Fruit fly (Drosophila melanogaster) whole organism, embryonic: Measurements from ENCODE around the gene CG7386.

Experiments used
- Adf1 ChIP-seq: fragments of 200-800 bp; sonication (Bioruptor generic); IDR thresholded peaks from 2 replicates; pipeline ENCODE4 v1.3.6; 2022; ENCODE audit warnings: missing biosample characterization, missing genetic modification characterization
- Bgb ChIP-seq: fragments of 200-800 bp; sonication (Bioruptor generic); IDR thresholded peaks from 2 replicates; pipeline ENCODE4 v1.3.6; 2022; ENCODE audit warnings: missing biosample characterization, missing genetic modification characterization; ENCODE audit not compliant: partially characterized antibody
- BtbVII ChIP-seq: fragments of 200-800 bp; sonication (Bioruptor generic); optimal IDR thresholded peaks from 3 replicates; lab custom pipeline; 2017; ENCODE audit warnings: missing biosample characterization, mild to moderate bottlenecking, missing genetic modification characterization
- CG10543 ChIP-seq: fragments of 200-800 bp; sonication (Bioruptor generic); optimal IDR thresholded peaks from 3 replicates; lab custom pipeline; 2017; ENCODE audit warnings: missing biosample characterization, mild to moderate bottlenecking, missing genetic modification characterization, moderate library complexity
- CG11560 ChIP-seq: fragments of 200-800 bp; sonication (Bioruptor generic); IDR thresholded peaks from 3 replicates; pipeline ENCODE4 v1.3.6; 2022; ENCODE audit warnings: missing biosample characterization, missing genetic modification characterization
- CG13287 ChIP-seq: fragments of 200-800 bp; sonication (Bioruptor generic); IDR thresholded peaks from 2 replicates; pipeline ENCODE4 v1.3.6; 2022; ENCODE audit warnings: missing biosample characterization, missing genetic modification characterization; ENCODE audit not compliant: partially characterized antibody
- CG13894 ChIP-seq: fragments of 200-800 bp; sonication (Bioruptor generic); optimal IDR thresholded peaks from 3 replicates; lab custom pipeline; 2018; ENCODE audit warnings: missing biosample characterization, mild to moderate bottlenecking, missing genetic modification characterization, moderate library complexity
- CG14965 ChIP-seq: fragments of 200-800 bp; sonication (Bioruptor generic); optimal IDR thresholded peaks from 2 replicates; lab custom pipeline; 2016; ENCODE audit warnings: missing biosample characterization, missing genetic modification characterization, borderline replicate concordance
- CG15011 ChIP-seq: fragments of 200-800 bp; sonication (Bioruptor generic); optimal IDR thresholded peaks from 3 replicates; lab custom pipeline; 2018; ENCODE audit warnings: missing biosample characterization, mild to moderate bottlenecking, missing genetic modification characterization
- CG15479 ChIP-seq: fragments of 200-800 bp; sonication (Bioruptor generic); optimal IDR thresholded peaks from 3 replicates; lab custom pipeline; 2019; ENCODE audit warnings: missing biosample characterization, mild to moderate bottlenecking, missing genetic modification characterization, moderate library complexity
- CG18764 ChIP-seq: fragments of 200-800 bp; sonication (Bioruptor generic); optimal IDR thresholded peaks from 3 replicates; lab custom pipeline; 2016; ENCODE audit warnings: missing biosample characterization, missing genetic modification characterization
- CG2678 ChIP-seq: fragments of 200-800 bp; sonication (Bioruptor generic); optimal IDR thresholded peaks from 3 replicates; lab custom pipeline; 2019; ENCODE audit warnings: missing biosample characterization, mild to moderate bottlenecking, missing genetic modification characterization, moderate library complexity
- CG2712 ChIP-seq: fragments of 200-800 bp; optimal IDR thresholded peaks from 3 replicates; lab custom pipeline; 2019; ENCODE audit warnings: missing biosample characterization, mild to moderate bottlenecking, missing genetic modification characterization, moderate library complexity
- CG30020 ChIP-seq: fragments of 200-800 bp; optimal IDR thresholded peaks from 2 replicates; lab custom pipeline; 2019; ENCODE audit warnings: missing biosample characterization, mild to moderate bottlenecking, missing genetic modification characterization, moderate library complexity
- CG33557 ChIP-seq: fragments of 200-800 bp; sonication (Bioruptor generic); optimal IDR thresholded peaks from 2 replicates; lab custom pipeline; 2019; ENCODE audit warnings: missing biosample characterization, mild to moderate bottlenecking, missing genetic modification characterization, moderate library complexity
- CG3726 ChIP-seq: fragments of 200-800 bp; sonication (Bioruptor generic); IDR thresholded peaks from 3 replicates; pipeline ENCODE4, ENCODE4 v1.3.6; 2022; ENCODE audit warnings: missing biosample characterization, missing genetic modification characterization
- CG9932 ChIP-seq: fragments of 200-800 bp; sonication (Bioruptor generic); IDR thresholded peaks from 2 replicates; pipeline ENCODE4 v1.3.6; 2022; ENCODE audit warnings: missing biosample characterization, missing genetic modification characterization
- D ChIP-seq, 2 experiments: fragments of 200-800 bp in 1 of 2; fragments of >200 bp in 1 of 2; sonication (Bioruptor generic) in 1 of 2; optimal IDR thresholded peaks; 2 replicates in 1 of 2; 3 replicates in 1 of 2; lab custom pipeline; 2017; ENCODE audit warnings: mild to moderate bottlenecking in 1 of 2, missing biosample characterization in 1 of 2, missing genetic modification characterization in 1 of 2, missing genetic modification reagents in 1 of 2
- Dip3 ChIP-seq: fragments of 200-800 bp; sonication (Bioruptor generic); optimal IDR thresholded peaks from 3 replicates; lab custom pipeline; 2016; ENCODE audit warnings: missing biosample characterization, missing genetic modification characterization
- Doc2 ChIP-seq: fragments of 200-800 bp; sonication (Bioruptor generic); IDR thresholded peaks from 2 replicates; pipeline ENCODE4 v1.3.6; 2022; ENCODE audit warnings: missing biosample characterization, missing genetic modification characterization
- HLH54F ChIP-seq: fragments of 200-800 bp; sonication (Bioruptor generic); optimal IDR thresholded peaks from 3 replicates; lab custom pipeline; 2016; ENCODE audit warnings: missing biosample characterization, missing genetic modification characterization
- Hand ChIP-seq: fragments of 200-800 bp; sonication (Bioruptor generic); optimal IDR thresholded peaks from 2 replicates; lab custom pipeline; 2017; ENCODE audit warnings: mild to moderate bottlenecking, missing biosample characterization, missing genetic modification reagents, missing genetic modification characterization
- Hr39 ChIP-seq: fragments of >200 bp; optimal IDR thresholded peaks from 2 replicates; lab custom pipeline; 2017
- Hr51 ChIP-seq, 2 experiments: fragments of 200-800 bp; sonication (Bioruptor generic); optimal IDR thresholded peaks; 2 replicates in 1 of 2; 3 replicates in 1 of 2; lab custom pipeline; 2016 to 2018; ENCODE audit warnings: missing biosample characterization in 2 of 2, missing genetic modification characterization in 2 of 2, mild to moderate bottlenecking in 1 of 2, moderate library complexity in 1 of 2
- Hsf ChIP-seq: fragments of 200-800 bp; sonication (Bioruptor generic); optimal IDR thresholded peaks from 3 replicates; lab custom pipeline; 2016; ENCODE audit warnings: missing biosample characterization, missing genetic modification characterization
- Myb ChIP-seq: fragments of 200-800 bp; sonication (Bioruptor generic); optimal IDR thresholded peaks from 2 replicates; lab custom pipeline; 2016; ENCODE audit warnings: missing biosample characterization, missing genetic modification characterization
- NfI ChIP-seq: fragments of 200-800 bp; sonication (Bioruptor generic); optimal IDR thresholded peaks from 3 replicates; lab custom pipeline; 2018; ENCODE audit warnings: missing biosample characterization, mild to moderate bottlenecking, missing genetic modification characterization, moderate library complexity
- Opbp ChIP-seq: fragments of 200-800 bp; sonication (Bioruptor generic); IDR thresholded peaks from 3 replicates; pipeline ENCODE4 v1.3.6; 2022; ENCODE audit warnings: missing biosample characterization, missing genetic modification characterization; ENCODE audit not compliant: partially characterized antibody
- Poxn ChIP-seq: fragments of 200-800 bp; sonication (Bioruptor generic); IDR thresholded peaks from 2 replicates; pipeline ENCODE4 v1.3.6; 2022; ENCODE audit warnings: missing biosample characterization, missing genetic modification characterization
- Sin3A ChIP-seq: fragments of >200 bp; optimal IDR thresholded peaks from 2 replicates; lab custom pipeline; 2018
- da ChIP-seq: fragments of 200-800 bp; sonication (Bioruptor generic); optimal IDR thresholded peaks from 2 replicates; lab custom pipeline; 2016; ENCODE audit warnings: missing biosample characterization, missing genetic modification characterization
- dm ChIP-seq: fragments of 200-800 bp; sonication (Bioruptor generic); optimal IDR thresholded peaks from 3 replicates; lab custom pipeline; 2016; ENCODE audit warnings: missing biosample characterization, missing genetic modification characterization
- ewg ChIP-seq: fragments of 200-800 bp; sonication (Bioruptor generic); optimal IDR thresholded peaks from 3 replicates; lab custom pipeline; 2017; ENCODE audit warnings: mild to moderate bottlenecking, missing biosample characterization, missing genetic modification reagents, missing genetic modification characterization
- fd96Cb ChIP-seq: fragments of 200-800 bp; sonication (Bioruptor generic); optimal IDR thresholded peaks from 2 replicates; lab custom pipeline; 2018; ENCODE audit warnings: missing biosample characterization, mild to moderate bottlenecking, missing genetic modification characterization, moderate library complexity
- gsb ChIP-seq: fragments of 200-800 bp; sonication (Bioruptor generic); IDR thresholded peaks from 2 replicates; pipeline ENCODE4 v1.3.6; 2022; ENCODE audit warnings: missing biosample characterization, missing genetic modification characterization
- insv ChIP-seq, 2 experiments: fragments of 200-800 bp; sonication (Bioruptor generic); optimal IDR thresholded peaks; 3 replicates each; lab custom pipeline; 2016 to 2018; ENCODE audit warnings: missing biosample characterization in 2 of 2, missing genetic modification characterization in 2 of 2
- kah ChIP-seq: fragments of 200-800 bp; sonication (Bioruptor generic); optimal IDR thresholded peaks from 2 replicates; lab custom pipeline; 2018; ENCODE audit warnings: missing biosample characterization, mild to moderate bottlenecking, missing genetic modification characterization
- lab ChIP-seq: fragments of 200-800 bp; sonication (Bioruptor generic); optimal IDR thresholded peaks from 3 replicates; lab custom pipeline; 2017; ENCODE audit warnings: missing biosample characterization, missing genetic modification characterization, mild to moderate bottlenecking, moderate library complexity, missing genetic modification reagents
- mld ChIP-seq: fragments of 200-800 bp; sonication (Bioruptor generic); IDR thresholded peaks from 3 replicates; pipeline ENCODE4 v1.3.6; 2022; ENCODE audit warnings: missing biosample characterization, missing genetic modification characterization; ENCODE audit not compliant: partially characterized antibody
- nerfin-1 ChIP-seq: fragments of 200-800 bp; sonication (Bioruptor generic); optimal IDR thresholded peaks from 3 replicates; lab custom pipeline; 2019; ENCODE audit warnings: missing biosample characterization, mild to moderate bottlenecking, missing genetic modification characterization, moderate library complexity
- pita ChIP-seq: fragments of 200-800 bp; sonication (Bioruptor generic); optimal IDR thresholded peaks from 2 replicates; lab custom pipeline; 2017; ENCODE audit warnings: missing biosample characterization, mild to moderate bottlenecking, missing genetic modification characterization
- seq ChIP-seq: fragments of 200-800 bp; sonication (Bioruptor generic); IDR thresholded peaks from 2 replicates; pipeline ENCODE4 v1.3.6; 2022; ENCODE audit warnings: missing biosample characterization, missing genetic modification characterization
- shn ChIP-seq: fragments of 200-800 bp; sonication (Bioruptor generic); optimal IDR thresholded peaks from 3 replicates; lab custom pipeline; 2016; ENCODE audit warnings: missing biosample characterization, missing genetic modification characterization
- stc ChIP-seq: fragments of 200-800 bp; sonication (Bioruptor generic); IDR thresholded peaks from 2 replicates; pipeline ENCODE4 v1.3.6; 2022; ENCODE audit warnings: missing biosample characterization, missing genetic modification characterization
- tll ChIP-seq, 2 experiments: fragments of 200-800 bp in 1 of 2; fragments of >200 bp in 1 of 2; sonication (Bioruptor generic) in 1 of 2; optimal IDR thresholded peaks; 2 replicates each; lab custom pipeline; 2017 to 2019; ENCODE audit warnings: missing biosample characterization in 2 of 2, missing genetic modification characterization in 2 of 2, mild to moderate bottlenecking in 1 of 2, moderate library complexity in 1 of 2
- tup ChIP-seq: fragments of 200-800 bp; sonication (Bioruptor generic); optimal IDR thresholded peaks from 2 replicates; lab custom pipeline; 2016; ENCODE audit warnings: missing biosample characterization, mild to moderate bottlenecking, missing genetic modification characterization, moderate library complexity
- z ChIP-seq: fragments of 200-800 bp; sonication (Bioruptor generic); IDR thresholded peaks from 3 replicates; pipeline ENCODE4 v1.3.6; 2022; ENCODE audit warnings: missing biosample characterization, missing genetic modification characterization

Gene CG7386

dm6 chr3L:6188995-6189927 lies at the start of gene CG7386, which contains the start of gene D19A (continued):
- TF ChIP-seq Hr39 = no peak
- TF ChIP-seq HLH54F (GFP tag; lab: Kevin White, UChicago) = peak; percentile 79
- TF ChIP-seq Opbp = no peak
- TF ChIP-seq kah (GFP tag; lab: Kevin White, UChicago) = peak; percentile 32
- TF ChIP-seq z = no peak
- no peak for TF ChIP-seq CG15011 (GFP tag; lab: Kevin White, UChicago)
- no peak for TF ChIP-seq seq (GFP tag; lab: Robert Waterston, UW)
- peak; percentile 46 for TF ChIP-seq Dip3
- TF ChIP-seq CG13894 (tag; lab: Kevin White, UChicago) = peak; percentile 34
- TF ChIP-seq Hr51 (GFP tag; optimal IDR thresholded peaks at IDR 0.05; lab: Kevin White, UChicago) = peak; percentile 17 to 49
- TF ChIP-seq Myb = peak; percentile 22
- TF ChIP-seq Hsf (GFP tag; lab: Kevin White, UChicago) = peak; percentile 41
- TF ChIP-seq lab (GFP tag; lab: Kevin White, UChicago) = peak; percentile 59
- 0 out of 3 replicates have a peak, but pooled peaks have one; percentile 22 for TF ChIP-seq CG3726
- peak; percentile 54; the same call in 1 of the 2 replicates for TF ChIP-seq stc
- TF ChIP-seq CG33557 (GFP tag; lab: Kevin White, UChicago) = peak; percentile 48
- TF ChIP-seq Bgb (GFP tag; lab: Robert Waterston, UW) = peak; percentile 35; the same call in 1 of the 2 replicates
- TF ChIP-seq CG9932 (GFP tag; lab: Robert Waterston, UW) = peak; percentile 74
- peak; percentile 15; the same call in 1 of the 2 replicates for TF ChIP-seq gsb
- TF ChIP-seq CG18764 (GFP tag; lab: Kevin White, UChicago) = peak; percentile 4
- TF ChIP-seq CG30020 = peak; percentile 29
- TF ChIP-seq mld (GFP tag; lab: Robert Waterston, UW) = no peak
- no peak for TF ChIP-seq Poxn (GFP tag; lab: Robert Waterston, UW)
- peak; percentile 5 for TF ChIP-seq tup (GFP tag; lab: Kevin White, UChicago)
- no peak for TF ChIP-seq pita (GFP tag; lab: Kevin White, UChicago)
- TF ChIP-seq CG14965 = no peak
- TF ChIP-seq CG11560 (tag; lab: Robert Waterston, UW) = no peak
- TF ChIP-seq insv (GFP tag; optimal IDR thresholded peaks at IDR 0.05; lab: Kevin White, UChicago) = peak in 1 of 2 experiments; percentile 85
- no peak for TF ChIP-seq CG15479 (GFP tag; lab: Kevin White, UChicago)
- TF ChIP-seq dm = no peak
- TF ChIP-seq tll (GFP tag; optimal IDR thresholded peaks at IDR 0.05; lab: Kevin White, UChicago) = no peak
- peak; percentile 45 for TF ChIP-seq NfI (GFP tag; lab: Kevin White, UChicago)
- peak; percentile 70 for TF ChIP-seq CG2712
- TF ChIP-seq CG13287 (GFP tag; lab: Robert Waterston, UW) = peak; percentile 18; the same call in 1 of the 2 replicates
- TF ChIP-seq nerfin-1 (tag; lab: Kevin White, UChicago) = peak; percentile 16
- TF ChIP-seq fd96Cb = peak; percentile 22
- peak; percentile 71 for TF ChIP-seq CG2678
- peak; percentile 23 for TF ChIP-seq ewg (GFP tag; lab: Kevin White, UChicago)
- TF ChIP-seq CG10543 (GFP tag; lab: Kevin White, UChicago) = peak; percentile 48
- no peak for TF ChIP-seq Sin3A (lab: Kevin White, UChicago)
- no peak for TF ChIP-seq Adf1 (GFP tag; lab: Robert Waterston, UW)
- no peak for TF ChIP-seq BtbVII (GFP tag; lab: Kevin White, UChicago)
- no peak for TF ChIP-seq D (optimal IDR thresholded peaks at IDR 0.05; lab: Kevin White, UChicago)
- peak; percentile 14 for TF ChIP-seq D (GFP tag; optimal IDR thresholded peaks at IDR 0.05; lab: Kevin White, UChicago)
- TF ChIP-seq da = no peak
- TF ChIP-seq Hand (GFP tag; lab: Kevin White, UChicago) = no peak
- TF ChIP-seq shn (GFP tag; lab: Kevin White, UChicago) = peak; percentile 50
- TF ChIP-seq Doc2 (GFP tag; lab: Robert Waterston, UW) = no peak
